Worm (Caenorhabditis elegans) whole organism, young adult: ENCODE measurements around the gene eat-6.

Experiments
- K11D2.4 ChIP-seq: fragments of 200-800 bp; sonication (Bioruptor generic); IDR thresholded peaks from 2 replicates; pipeline ENCODE4 v1.3.6; 2022; ENCODE audit warnings: missing genetic modification reagents, missing genetic modification characterization, missing compliant biosample characterization
- Y53F4B.3 ChIP-seq: fragments of 200-800 bp; sonication (Bioruptor generic); IDR thresholded peaks from 2 replicates; pipeline ENCODE4 v1.3.6; 2022; ENCODE audit warnings: missing genetic modification reagents, missing genetic modification characterization, missing compliant biosample characterization
- aptf-2 ChIP-seq: fragments of 200-800 bp; sonication (Bioruptor generic); conservative IDR thresholded peaks from 2 replicates; pipeline ENCODE4 v1.3.6; 2022; ENCODE audit warnings: missing genetic modification reagents, missing genetic modification characterization, missing compliant biosample characterization
- ceh-40 ChIP-seq: fragments of 200-800 bp; sonication (Bioruptor generic); IDR thresholded peaks from 2 replicates; pipeline ENCODE4 v1.3.6; 2022; ENCODE audit warnings: missing genetic modification characterization, missing compliant biosample characterization
- ceh-79 ChIP-seq: sonication (generic microtip); optimal IDR thresholded peaks from 2 replicates; lab custom pipeline; 2017; ENCODE audit warnings: mild to moderate bottlenecking, missing genetic modification characterization, missing compliant biosample characterization
- efl-1 ChIP-seq: fragments of 150-350 bp; optimal IDR thresholded peaks from 2 replicates; lab custom pipeline; 2014; ENCODE audit warnings: missing biosample characterization, missing genetic modification reagents, missing genetic modification characterization

DNA sequence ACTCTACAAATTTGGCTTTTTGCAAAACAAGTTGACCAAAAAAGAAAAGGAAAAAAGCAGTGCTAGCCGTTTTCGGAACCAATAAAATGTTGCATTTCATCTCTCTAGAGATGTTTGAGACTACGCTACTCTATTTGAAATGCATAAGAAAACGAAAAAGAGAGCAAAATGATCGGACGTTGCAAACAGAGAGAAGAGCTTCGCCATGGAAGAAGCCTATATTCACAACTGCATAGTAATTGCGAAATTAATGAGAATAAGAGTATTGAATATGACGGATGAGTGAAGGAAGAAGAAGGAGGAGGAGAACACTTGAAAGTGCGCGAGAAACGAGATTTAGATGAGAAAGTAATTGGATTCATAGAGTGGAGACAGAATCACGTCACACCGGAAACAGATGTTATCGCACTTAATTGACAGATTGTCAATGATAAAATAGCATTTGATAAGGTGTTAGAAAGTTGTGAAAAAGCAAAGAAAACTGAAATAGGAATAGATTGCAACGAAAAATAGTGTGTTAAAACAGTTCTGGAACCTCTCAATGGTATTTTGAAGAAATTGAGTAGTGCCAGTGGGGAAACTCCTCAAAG lies 23.9 kb downstream of the eat-6 start:
- TF ChIP-seq ceh-40 (GFP tag; lab: Robert Waterston, UW) (no peak), aptf-2 (GFP tag; lab: Robert Waterston, UW) (no peak), ceh-79 (tag; lab: Kevin White, UChicago) (no peak), efl-1 (no peak), Y53F4B.3 (GFP tag; lab: Robert Waterston, UW) (no peak), K11D2.4 (GFP tag; lab: Robert Waterston, UW) (no peak)
